Worm (Caenorhabditis elegans) whole organism, L4 larva: ENCODE measurements around the gene glr-8.

ENCODE experiments used
- D1046.2 ChIP-seq: fragments of 200-800 bp; sonication (Bioruptor generic); IDR thresholded peaks from 2 replicates; pipeline ENCODE4 v1.3.6; 2022; ENCODE audit warnings: missing genetic modification characterization, missing compliant biosample characterization
- F44E2.7 ChIP-seq: fragments of 200-800 bp; sonication (Bioruptor generic); IDR thresholded peaks from 2 replicates; pipeline ENCODE4 v2.1.2; 2022; ENCODE audit warnings: missing genetic modification characterization, missing compliant biosample characterization
- T20F7.1 ChIP-seq: fragments of 200-800 bp; sonication (Bioruptor generic); optimal IDR thresholded peaks from 2 replicates; lab custom pipeline; 2018; ENCODE audit warnings: mild to moderate bottlenecking, missing genetic modification characterization, missing compliant biosample characterization
- T26A8.4 ChIP-seq: fragments of 200-800 bp; sonication (Bioruptor generic); IDR thresholded peaks from 2 replicates; pipeline ENCODE4 v1.3.6; 2022; ENCODE audit warnings: missing genetic modification characterization, missing compliant biosample characterization
- Y5F2A.4 ChIP-seq: fragments of 200-800 bp; sonication (Bioruptor generic); optimal IDR thresholded peaks from 2 replicates; lab custom pipeline; 2018; ENCODE audit warnings: mild to moderate bottlenecking, missing genetic modification characterization, missing compliant biosample characterization
- aly-2 ChIP-seq: sonication (generic microtip); optimal IDR thresholded peaks from 2 replicates; lab custom pipeline; 2018; ENCODE audit warnings: missing biosample characterization, missing genetic modification characterization
- ceh-20 ChIP-seq: fragments of 200-800 bp; sonication (Bioruptor generic); IDR thresholded peaks from 2 replicates; pipeline ENCODE4 v1.3.6; 2022; ENCODE audit warnings: missing genetic modification reagents, missing genetic modification characterization, missing compliant biosample characterization
- ceh-62 ChIP-seq: sonication (generic microtip); optimal IDR thresholded peaks from 2 replicates; lab custom pipeline; 2017; ENCODE audit warnings: missing biosample characterization, missing genetic modification characterization
- ces-1 ChIP-seq: fragments of 150-350 bp; sonication (generic microtip); optimal IDR thresholded peaks from 4 replicates; lab custom pipeline; 2014; ENCODE audit warnings: missing biosample characterization, missing genetic modification reagents, missing genetic modification characterization
- daf-16 ChIP-seq, 3 experiments: sonication (generic microtip); optimal IDR thresholded peaks; 2 replicates each; lab custom pipeline; 2016 to 2017; ENCODE audit warnings: missing genetic modification characterization in 3 of 3, missing genetic modification reagents in 3 of 3, mild to moderate bottlenecking in 2 of 3, missing compliant biosample characterization in 2 of 3, missing biosample characterization in 1 of 3, moderate library complexity in 1 of 3
- dmd-6 ChIP-seq: fragments of 200-800 bp; sonication (Bioruptor generic); IDR thresholded peaks from 2 replicates; pipeline ENCODE4 v1.3.6; 2022; ENCODE audit warnings: missing genetic modification reagents, missing genetic modification characterization, missing compliant biosample characterization
- duxl-1 ChIP-seq: sonication (generic microtip); optimal IDR thresholded peaks from 2 replicates; lab custom pipeline; 2016; ENCODE audit warnings: mild to moderate bottlenecking, missing genetic modification characterization, moderate library complexity, missing compliant biosample characterization; ENCODE audit not compliant: poor library complexity
- dve-1 ChIP-seq: sonication (generic microtip); optimal IDR thresholded peaks from 2 replicates; lab custom pipeline; 2017; ENCODE audit warnings: antibody characterized with exemption, mild to moderate bottlenecking, missing genetic modification characterization, missing compliant biosample characterization; ENCODE audit not compliant: insufficient read depth
- hlh-11 ChIP-seq: fragments of 200-800 bp; sonication (Bioruptor generic); optimal IDR thresholded peaks from 2 replicates; lab custom pipeline; 2018; ENCODE audit warnings: mild to moderate bottlenecking, missing genetic modification characterization, missing compliant biosample characterization
- hmg-1.1 ChIP-seq: fragments of 200-800 bp; sonication (Bioruptor generic); IDR thresholded peaks from 2 replicates; pipeline ENCODE4 v1.3.6; 2022; ENCODE audit warnings: missing genetic modification reagents, missing genetic modification characterization, missing compliant biosample characterization
- lin-1 ChIP-seq: fragments of 200-800 bp; sonication (Bioruptor generic); IDR thresholded peaks from 2 replicates; pipeline ENCODE4 v1.3.6; 2022; ENCODE audit warnings: missing genetic modification reagents, missing genetic modification characterization, missing compliant biosample characterization
- lin-13 ChIP-seq: fragments of 150-350 bp; optimal IDR thresholded peaks from 2 replicates; lab custom pipeline; 2014; ENCODE audit warnings: missing biosample characterization, missing genetic modification reagents, missing genetic modification characterization
- lin-15B ChIP-seq: fragments of 150-350 bp; sonication (generic microtip); optimal IDR thresholded peaks from 3 replicates; lab custom pipeline; 2014; ENCODE audit warnings: missing biosample characterization, missing genetic modification characterization
- lin-39 ChIP-seq: fragments of 150-350 bp; optimal IDR thresholded peaks from 2 replicates; lab custom pipeline; 2014; ENCODE audit warnings: missing biosample characterization, missing genetic modification reagents, missing genetic modification characterization
- lir-3 ChIP-seq: sonication (generic microtip); optimal IDR thresholded peaks from 2 replicates; lab custom pipeline; 2016; ENCODE audit warnings: mild to moderate bottlenecking, missing genetic modification characterization, missing compliant biosample characterization
- lsy-2 ChIP-seq, 2 experiments: fragments of 150-350 bp in 1 of 2; sonication (generic microtip) in 1 of 2; optimal IDR thresholded peaks; 2 replicates each; lab custom pipeline; 2014 to 2017; ENCODE audit warnings: missing biosample characterization in 2 of 2, missing genetic modification characterization in 2 of 2
- madf-5 ChIP-seq, 2 experiments: fragments of 200-800 bp; sonication (Bioruptor generic); IDR thresholded peaks; 2 replicates each; pipeline ENCODE4 v1.3.6; 2022; ENCODE audit warnings: missing compliant biosample characterization in 2 of 2, missing genetic modification characterization in 2 of 2
- mep-1 ChIP-seq: fragments of 150-350 bp; sonication (generic microtip); optimal IDR thresholded peaks from 3 replicates; lab custom pipeline; 2014; ENCODE audit warnings: missing biosample characterization, missing genetic modification characterization
- mes-2 ChIP-seq: sonication (generic microtip); optimal IDR thresholded peaks from 2 replicates; lab custom pipeline; 2016; ENCODE audit warnings: missing genotype, mild to moderate bottlenecking, missing genetic modification characterization, missing compliant biosample characterization; ENCODE audit not compliant: poor library complexity, severe bottlenecking
- mxl-3 ChIP-seq: fragments of 200-800 bp; sonication (Bioruptor generic); optimal IDR thresholded peaks from 2 replicates; lab custom pipeline; 2018; ENCODE audit warnings: mild to moderate bottlenecking, missing genetic modification characterization, missing compliant biosample characterization
- nhr-102 ChIP-seq: sonication (generic microtip); optimal IDR thresholded peaks from 2 replicates; lab custom pipeline; 2016; ENCODE audit warnings: mild to moderate bottlenecking, missing genetic modification characterization, moderate library complexity, missing compliant biosample characterization
- nhr-111 ChIP-seq: fragments of 200-800 bp; sonication (Bioruptor generic); optimal IDR thresholded peaks from 2 replicates; lab custom pipeline; 2018; ENCODE audit warnings: mild to moderate bottlenecking, missing genetic modification characterization, missing compliant biosample characterization
- nhr-25 ChIP-seq: sonication (generic microtip); optimal IDR thresholded peaks from 2 replicates; lab custom pipeline; 2017; ENCODE audit warnings: missing genetic modification characterization, mild to moderate bottlenecking, missing compliant biosample characterization, antibody characterized with exemption, moderate library complexity, borderline replicate concordance; ENCODE audit not compliant: insufficient read depth
- nhr-28 ChIP-seq: fragments of 150-350 bp; optimal IDR thresholded peaks from 2 replicates; lab custom pipeline; 2014; ENCODE audit warnings: missing biosample characterization, missing genetic modification characterization
- nhr-6 ChIP-seq: fragments of 150-350 bp; optimal IDR thresholded peaks from 2 replicates; lab custom pipeline; 2014; ENCODE audit warnings: missing biosample characterization, missing genetic modification characterization
- nhr-77 ChIP-seq: fragments of 150-350 bp; optimal IDR thresholded peaks from 2 replicates; lab custom pipeline; 2014; ENCODE audit warnings: missing biosample characterization, missing genetic modification characterization
- pha-4 ChIP-seq, 2 experiments: fragments of 150-350 bp in 1 of 2; fragments of 200-800 bp in 1 of 2; sonication (Bioruptor generic) in 1 of 2; IDR thresholded peaks in 1 of 2; optimal IDR thresholded peaks in 1 of 2; 2 replicates each; pipeline versions ENCODE4 v1.3.6 to Lab custom; 2014 to 2022; ENCODE audit warnings: missing genetic modification characterization in 2 of 2, missing genetic modification reagents in 2 of 2, missing biosample characterization in 1 of 2, missing compliant biosample characterization in 1 of 2
- php-3 ChIP-seq: fragments of 200-800 bp; sonication (Bioruptor generic); IDR thresholded peaks from 2 replicates; pipeline ENCODE4 v1.3.6; 2022; ENCODE audit warnings: missing genetic modification reagents, missing genetic modification characterization, missing compliant biosample characterization
- pqm-1 ChIP-seq: sonication (generic microtip); optimal IDR thresholded peaks from 2 replicates; lab custom pipeline; 2017; ENCODE audit warnings: missing biosample characterization, missing genetic modification characterization
- sdz-12 ChIP-seq: fragments of 200-800 bp; sonication (Bioruptor generic); optimal IDR thresholded peaks from 2 replicates; lab custom pipeline; 2018; ENCODE audit warnings: mild to moderate bottlenecking, missing genetic modification characterization, missing compliant biosample characterization
- snpc-1.2 ChIP-seq: fragments of 200-800 bp; sonication (Bioruptor generic); IDR thresholded peaks from 2 replicates; pipeline ENCODE4 v1.3.6; 2022; ENCODE audit warnings: missing genetic modification reagents, missing genetic modification characterization, missing compliant biosample characterization
- tag-97 ChIP-seq: fragments of 200-800 bp; sonication (Bioruptor generic); IDR thresholded peaks from 2 replicates; pipeline ENCODE4 v1.3.6; 2022; ENCODE audit warnings: missing genetic modification characterization, missing compliant biosample characterization
- tra-1 ChIP-seq: fragments of 200-800 bp; sonication (Bioruptor generic); IDR thresholded peaks from 2 replicates; pipeline ENCODE4 v1.3.6; 2022; ENCODE audit warnings: missing genetic modification reagents, missing genetic modification characterization, missing compliant biosample characterization
- unc-62 ChIP-seq, 3 experiments: fragments of 150-350 bp in 1 of 3; sonication (generic microtip); optimal IDR thresholded peaks in 2 of 3; peaks in 1 of 3; 1 replicate in 1 of 3; 2 replicates in 2 of 3; lab custom pipeline; 2014 to 2017; ENCODE audit warnings: missing biosample characterization in 3 of 3, missing genetic modification characterization in 3 of 3, missing genetic modification reagents in 3 of 3, missing genotype in 1 of 3
- vab-7 ChIP-seq: fragments of 200-800 bp; sonication (Bioruptor generic); IDR thresholded peaks from 2 replicates; pipeline ENCODE4 v1.3.6; 2022; ENCODE audit warnings: missing genetic modification reagents, missing genetic modification characterization, missing compliant biosample characterization
- zfp-3 ChIP-seq: fragments of 200-800 bp; sonication (Bioruptor generic); conservative IDR thresholded peaks from 2 replicates; pipeline ENCODE4 v1.3.6; 2022; ENCODE audit warnings: missing genetic modification reagents, missing genetic modification characterization, missing compliant biosample characterization
- zip-11 ChIP-seq: fragments of 200-800 bp; sonication (Bioruptor generic); IDR thresholded peaks from 2 replicates; pipeline ENCODE4 v1.3.6; 2022; ENCODE audit warnings: missing genetic modification characterization, missing compliant biosample characterization
- zip-2 ChIP-seq: fragments of 150-350 bp; optimal IDR thresholded peaks from 2 replicates; lab custom pipeline; 2014; ENCODE audit warnings: missing biosample characterization, missing genetic modification characterization
- ztf-11 ChIP-seq: fragments of 150-350 bp; optimal IDR thresholded peaks from 2 replicates; lab custom pipeline; 2014; ENCODE audit warnings: missing biosample characterization, missing genetic modification characterization
- ztf-7 ChIP-seq: fragments of 150-350 bp; optimal IDR thresholded peaks from 2 replicates; lab custom pipeline; 2014; ENCODE audit warnings: missing biosample characterization, missing genetic modification characterization

The glr-8 gene

ce11 chrX:6517025-6517770 is 11.4 kb downstream of the glr-8 start (continued):
- TF ChIP-seq nhr-77 (tag; lab: Kevin White, UChicago) (peak; percentile 38), lin-39 (tag; lab: Kevin White, UChicago) (no peak), hlh-11 (peak; percentile 79), php-3 (peak; percentile 93), ceh-20 (peak; percentile 81), ztf-7 (tag; lab: Kevin White, UChicago) (peak; percentile 68), zip-2 (tag; lab: Kevin White, UChicago) (no peak)

- TF ChIP-seq zfp-3 (GFP tag; lab: Robert Waterston, UW), result no peak
- peak; percentile 52 for TF ChIP-seq mes-2
- TF ChIP-seq Y5F2A.4, result no peak
- no peak for TF ChIP-seq tag-97 (GFP tag; lab: Robert Waterston, UW)
- peak in 1 of 2 experiments; percentile 78 for TF ChIP-seq unc-62 (GFP tag; optimal IDR thresholded peaks at IDR 0.05 in 1 of 2; lab: Kevin White, UChicago)
- TF ChIP-seq unc-62 (tag; optimal IDR thresholded peaks at IDR 0.05; lab: Kevin White, UChicago), result no peak
- peak; percentile 2 for TF ChIP-seq duxl-1 (tag; lab: Kevin White, UChicago)
- TF ChIP-seq nhr-102 (tag; lab: Kevin White, UChicago), result peak; percentile 86
- TF ChIP-seq nhr-28, result peak; percentile 86
- TF ChIP-seq nhr-6 (tag; lab: Kevin White, UChicago), result peak; percentile 13
- TF ChIP-seq ceh-62 (tag; lab: Kevin White, UChicago), result no peak
- no peak for TF ChIP-seq nhr-111 (GFP tag; lab: Kevin White, UChicago)
- TF ChIP-seq pqm-1 (tag; lab: Kevin White, UChicago), result peak; percentile 90
- TF ChIP-seq pha-4 (GFP tag; IDR thresholded peaks at IDR 0.05; lab: Robert Waterston, UW), result peak; percentile 11; the same call in 1 of the 2 replicates
- TF ChIP-seq pha-4 (tag; optimal IDR thresholded peaks at IDR 0.05; lab: Kevin White, UChicago), result no peak
- TF ChIP-seq snpc-1.2 (GFP tag; lab: Robert Waterston, UW), result no peak
- peak in 1 of 2 experiments; percentile 68 for TF ChIP-seq daf-16 (GFP tag; optimal IDR thresholded peaks at IDR 0.05; lab: Kevin White, UChicago)
- TF ChIP-seq daf-16 (tag; optimal IDR thresholded peaks at IDR 0.05; lab: Kevin White, UChicago), result peak; percentile 92
- peak; percentile 98 for TF ChIP-seq php-3
- TF ChIP-seq lin-1 (GFP tag; lab: Robert Waterston, UW), result 0 out of 2 replicates have a peak, but pooled peaks have one; percentile 47
- TF ChIP-seq dmd-6 (GFP tag; lab: Robert Waterston, UW), result peak; percentile 92
- no peak for TF ChIP-seq aly-2 (tag; lab: Kevin White, UChicago)
- peak; percentile 9 for TF ChIP-seq lin-13
- peak; percentile 17 for TF ChIP-seq T20F7.1 (GFP tag; lab: Kevin White, UChicago)
- TF ChIP-seq tra-1 (GFP tag; lab: Robert Waterston, UW), result peak; percentile 85
- TF ChIP-seq mep-1 (tag; lab: Kevin White, UChicago), result peak; percentile 33
- no peak for TF ChIP-seq zip-11 (GFP tag; lab: Robert Waterston, UW)
- TF ChIP-seq F44E2.7, result no peak
- no peak for TF ChIP-seq lin-15B (tag; lab: Kevin White, UChicago)
- no peak for TF ChIP-seq sdz-12 (GFP tag; lab: Kevin White, UChicago)
- TF ChIP-seq ceh-20, result peak; percentile 73; the same call in 1 of the 2 replicates
- TF ChIP-seq ztf-7 (tag; lab: Kevin White, UChicago), result no peak
- 0 out of 2 replicates have a peak, but pooled peaks have one; percentile 31 for TF ChIP-seq T26A8.4 (GFP tag; lab: Robert Waterston, UW)
- peak; percentile 86 for TF ChIP-seq dve-1 (tag; lab: Kevin White, UChicago)
- TF ChIP-seq lir-3 (tag; lab: Kevin White, UChicago), result no peak
- TF ChIP-seq vab-7 (GFP tag; lab: Robert Waterston, UW), result no peak
- TF ChIP-seq D1046.2 (GFP tag; lab: Robert Waterston, UW), result no peak
- TF ChIP-seq lsy-2 (tag; optimal IDR thresholded peaks at IDR 0.05; lab: Kevin White, UChicago), result peak in 1 of 2 experiments; percentile 26
- peak; percentile 94 for TF ChIP-seq hlh-11
- TF ChIP-seq ztf-11, result no peak
- TF ChIP-seq madf-5 (GFP tag; IDR thresholded peaks at IDR 0.05; lab: Robert Waterston, UW), result no peak
- no peak for TF ChIP-seq nhr-25 (tag; lab: Kevin White, UChicago)
- no peak for TF ChIP-seq ces-1 (GFP tag; lab: Kevin White, UChicago)
- no peak for TF ChIP-seq zip-2 (tag; lab: Kevin White, UChicago)
- TF ChIP-seq hmg-1.1 (GFP tag; lab: Robert Waterston, UW), result no peak
- peak; percentile 19 for TF ChIP-seq mxl-3 (GFP tag; lab: Kevin White, UChicago)
Measured at ce11 chrX:6518537-6518936, 12.8 kb downstream of the glr-8 start, which contains the start of gene ets-4. TSS of gene ets-4 (plus strand) at chrX:6518883.
